Fruit fly (Drosophila melanogaster) whole organism, embryonic: ENCODE data around the gene CG42271.

Experiments
- CG4854 ChIP-seq: fragments of 200-800 bp; sonication (Bioruptor generic); optimal IDR thresholded peaks from 2 replicates; lab custom pipeline; 2016; ENCODE audit warnings: missing biosample characterization, missing genetic modification characterization, inconsistent platforms
- CG8089 ChIP-seq: fragments of 200-800 bp; sonication (Bioruptor generic); optimal IDR thresholded peaks from 3 replicates; lab custom pipeline; 2016; ENCODE audit warnings: missing biosample characterization, missing genetic modification characterization
- CoRest ChIP-seq: fragments of 200-800 bp; sonication (Bioruptor generic); optimal IDR thresholded peaks from 3 replicates; lab custom pipeline; 2018; ENCODE audit warnings: missing biosample characterization, mild to moderate bottlenecking, missing genetic modification characterization, moderate library complexity
- Gug ChIP-seq: fragments of 200-800 bp; sonication (Bioruptor generic); IDR thresholded peaks from 4 replicates; pipeline ENCODE4 v1.3.6; 2022; ENCODE audit warnings: missing biosample characterization, missing genetic modification characterization
- HLH54F ChIP-seq: fragments of 200-800 bp; sonication (Bioruptor generic); optimal IDR thresholded peaks from 3 replicates; lab custom pipeline; 2016; ENCODE audit warnings: missing biosample characterization, missing genetic modification characterization
- chm ChIP-seq: fragments of 200-800 bp; sonication (Bioruptor generic); IDR thresholded peaks from 2 replicates; pipeline ENCODE4 v1.3.6; 2022; ENCODE audit warnings: missing biosample characterization, missing genetic modification characterization
- cwo ChIP-seq: fragments of 200-800 bp; sonication (Bioruptor generic); optimal IDR thresholded peaks from 3 replicates; lab custom pipeline; 2017; ENCODE audit warnings: missing biosample characterization, missing genetic modification characterization, mild to moderate bottlenecking, moderate library complexity, missing genetic modification reagents
- h ChIP-seq: fragments of >200 bp; optimal IDR thresholded peaks from 2 replicates; lab custom pipeline; 2017
- pzg ChIP-seq: fragments of 200-800 bp; sonication (Bioruptor generic); optimal IDR thresholded peaks from 3 replicates; lab custom pipeline; 2018; ENCODE audit warnings: missing biosample characterization, mild to moderate bottlenecking, missing genetic modification characterization, moderate library complexity
- tgo ChIP-seq: fragments of 200-800 bp; sonication (Bioruptor generic); IDR thresholded peaks from 3 replicates; pipeline ENCODE4 v1.3.6; 2022; ENCODE audit warnings: missing biosample characterization, missing genetic modification characterization
- ttk ChIP-seq: fragments of 200-800 bp; sonication (Bioruptor generic); IDR thresholded peaks from 2 replicates; pipeline ENCODE4 v2.1.2; 2022; ENCODE audit warnings: missing biosample characterization, missing genetic modification characterization

- TF ChIP-seq CoRest, result no peak
- TF ChIP-seq tgo (GFP tag; lab: Robert Waterston, UW), result no peak
- peak; percentile 34 for TF ChIP-seq pzg
- TF ChIP-seq CG8089 (GFP tag; lab: Kevin White, UChicago), result no peak
- no peak for TF ChIP-seq h
- TF ChIP-seq CG4854 (GFP tag; lab: Kevin White, UChicago), result no peak
- TF ChIP-seq ttk (GFP tag; lab: Robert Waterston, UW), result no peak
- no peak for TF ChIP-seq chm
- no peak for TF ChIP-seq cwo (GFP tag; lab: Kevin White, UChicago)
- no peak for TF ChIP-seq Gug (GFP tag; lab: Robert Waterston, UW)
- no peak for TF ChIP-seq HLH54F (GFP tag; lab: Kevin White, UChicago)
Measured at dm6 chrX:14201178-14201577, 32.7 kb downstream of the CG42271 start, which contains the start of gene Prp16.
